Worm (Caenorhabditis elegans) whole organism, L4 larva: ENCODE results near the gene tyr-1.
A peak's percentile ranks its signal among the peaks of the same experiment; 100 is the strongest.

Experiments used
- F10B5.3 ChIP-seq: sonication (generic microtip); optimal IDR thresholded peaks from 2 replicates; lab custom pipeline; 2016; ENCODE audit warnings: mild to moderate bottlenecking, missing genetic modification characterization, missing compliant biosample characterization
- F26F4.8 ChIP-seq: fragments of 200-800 bp; sonication (Bioruptor generic); conservative IDR thresholded peaks from 2 replicates; pipeline ENCODE4 v1.3.6; 2022; ENCODE audit warnings: missing genetic modification characterization, missing compliant biosample characterization
- F49E8.2 ChIP-seq: sonication (generic microtip); optimal IDR thresholded peaks from 2 replicates; lab custom pipeline; 2016; ENCODE audit warnings: missing compliant biosample characterization, mild to moderate bottlenecking, missing genetic modification characterization, borderline replicate concordance
- ZK337.2 ChIP-seq: fragments of 200-800 bp; sonication (Bioruptor generic); IDR thresholded peaks from 2 replicates; pipeline ENCODE4 v1.3.6; 2022; ENCODE audit warnings: missing genetic modification reagents, missing genetic modification characterization, missing compliant biosample characterization
- ZK546.5 ChIP-seq, 2 experiments: sonication (generic microtip); optimal IDR thresholded peaks; 2 replicates each; lab custom pipeline; 2017; ENCODE audit warnings: missing biosample characterization in 2 of 2, missing genetic modification characterization in 2 of 2
- aha-1 ChIP-seq: fragments of 150-350 bp; peaks from one replicate; lab custom pipeline; 2014; ENCODE audit warnings: missing biosample characterization, missing genetic modification characterization
- ama-1 ChIP-seq: fragments of 150-350 bp; optimal IDR thresholded peaks from 2 replicates; lab custom pipeline; 2014; ENCODE audit warnings: inconsistent platforms, mixed read lengths
- ceh-28 ChIP-seq: fragments of 150-350 bp; optimal IDR thresholded peaks from 2 replicates; lab custom pipeline; 2014; ENCODE audit warnings: missing biosample characterization, missing genetic modification reagents, missing genetic modification characterization
- ceh-32 ChIP-seq: sonication (generic microtip); optimal IDR thresholded peaks from 2 replicates; lab custom pipeline; 2016; ENCODE audit warnings: mild to moderate bottlenecking, missing genetic modification characterization, missing compliant biosample characterization; ENCODE audit not compliant: poor library complexity
- ces-1 ChIP-seq: fragments of 150-350 bp; sonication (generic microtip); optimal IDR thresholded peaks from 4 replicates; lab custom pipeline; 2014; ENCODE audit warnings: missing biosample characterization, missing genetic modification reagents, missing genetic modification characterization
- cey-2 ChIP-seq: sonication (generic microtip); optimal IDR thresholded peaks from 3 replicates; lab custom pipeline; 2017; ENCODE audit warnings: missing genetic modification characterization, mild to moderate bottlenecking, missing compliant biosample characterization, antibody characterized with exemption, borderline replicate concordance; ENCODE audit not compliant: insufficient read depth
- ctbp-1 ChIP-seq: fragments of 200-800 bp; sonication (Bioruptor generic); IDR thresholded peaks from 2 replicates; pipeline ENCODE4 v1.3.6; 2022; ENCODE audit warnings: missing genetic modification reagents, missing genetic modification characterization, missing compliant biosample characterization
- dmd-8 ChIP-seq: fragments of 200-800 bp; sonication (Bioruptor generic); IDR thresholded peaks from 2 replicates; pipeline ENCODE4 v1.3.6; 2022; ENCODE audit warnings: missing genetic modification characterization, missing compliant biosample characterization
- duxl-1 ChIP-seq: sonication (generic microtip); optimal IDR thresholded peaks from 2 replicates; lab custom pipeline; 2016; ENCODE audit warnings: mild to moderate bottlenecking, missing genetic modification characterization, moderate library complexity, missing compliant biosample characterization; ENCODE audit not compliant: poor library complexity
- fkh-10 ChIP-seq: fragments of 150-350 bp; optimal IDR thresholded peaks from 2 replicates; lab custom pipeline; 2014; ENCODE audit warnings: missing biosample characterization, missing genetic modification reagents, missing genetic modification characterization
- gei-8 ChIP-seq: fragments of 200-800 bp; sonication (Bioruptor generic); optimal IDR thresholded peaks from 2 replicates; lab custom pipeline; 2018; ENCODE audit warnings: mild to moderate bottlenecking, missing genetic modification characterization, missing compliant biosample characterization
- hlh-30 ChIP-seq: sonication (generic microtip); optimal IDR thresholded peaks from 2 replicates; lab custom pipeline; 2017; ENCODE audit warnings: antibody characterized with exemption, mild to moderate bottlenecking, missing genetic modification characterization, missing compliant biosample characterization; ENCODE audit not compliant: insufficient read depth
- lin-1 ChIP-seq: fragments of 200-800 bp; sonication (Bioruptor generic); IDR thresholded peaks from 2 replicates; pipeline ENCODE4 v1.3.6; 2022; ENCODE audit warnings: missing genetic modification reagents, missing genetic modification characterization, missing compliant biosample characterization
- lin-38 ChIP-seq: fragments of 200-800 bp; sonication (Bioruptor generic); IDR thresholded peaks from 2 replicates; pipeline ENCODE4 v1.3.6; 2022; ENCODE audit warnings: missing genetic modification reagents, missing genetic modification characterization, missing compliant biosample characterization
- lin-39 ChIP-seq: fragments of 150-350 bp; optimal IDR thresholded peaks from 2 replicates; lab custom pipeline; 2014; ENCODE audit warnings: missing biosample characterization, missing genetic modification reagents, missing genetic modification characterization
- lsy-2 ChIP-seq, 2 experiments: fragments of 150-350 bp in 1 of 2; sonication (generic microtip) in 1 of 2; optimal IDR thresholded peaks; 2 replicates each; lab custom pipeline; 2014 to 2017; ENCODE audit warnings: missing biosample characterization in 2 of 2, missing genetic modification characterization in 2 of 2
- madf-9 ChIP-seq: fragments of 200-800 bp; sonication (Bioruptor generic); conservative IDR thresholded peaks from 2 replicates; pipeline ENCODE4 v1.3.6; 2022; ENCODE audit warnings: missing genetic modification reagents, missing genetic modification characterization, missing compliant biosample characterization
- mdt-29 ChIP-seq: fragments of 200-800 bp; sonication (Bioruptor generic); IDR thresholded peaks from 2 replicates; pipeline ENCODE4 v1.3.6; 2022; ENCODE audit warnings: missing genetic modification reagents, missing genetic modification characterization, missing compliant biosample characterization
- mes-2 ChIP-seq: sonication (generic microtip); optimal IDR thresholded peaks from 2 replicates; lab custom pipeline; 2016; ENCODE audit warnings: missing genotype, mild to moderate bottlenecking, missing genetic modification characterization, missing compliant biosample characterization; ENCODE audit not compliant: poor library complexity, severe bottlenecking
- mxl-3 ChIP-seq: fragments of 200-800 bp; sonication (Bioruptor generic); optimal IDR thresholded peaks from 2 replicates; lab custom pipeline; 2018; ENCODE audit warnings: mild to moderate bottlenecking, missing genetic modification characterization, missing compliant biosample characterization
- nhr-11 ChIP-seq: fragments of 150-350 bp; optimal IDR thresholded peaks from 2 replicates; lab custom pipeline; 2014; ENCODE audit warnings: missing biosample characterization, missing genetic modification characterization
- nhr-76 ChIP-seq: fragments of 150-350 bp; optimal IDR thresholded peaks from 2 replicates; lab custom pipeline; 2014; ENCODE audit warnings: missing biosample characterization, missing genetic modification characterization
- saeg-2 ChIP-seq: fragments of 200-800 bp; sonication (Bioruptor generic); IDR thresholded peaks from 2 replicates; pipeline ENCODE4 v1.3.6; 2022; ENCODE audit warnings: missing genetic modification reagents, missing genetic modification characterization, missing compliant biosample characterization
- sdz-12 ChIP-seq: fragments of 200-800 bp; sonication (Bioruptor generic); optimal IDR thresholded peaks from 2 replicates; lab custom pipeline; 2018; ENCODE audit warnings: mild to moderate bottlenecking, missing genetic modification characterization, missing compliant biosample characterization
- set-16 ChIP-seq: fragments of 200-800 bp; sonication (Bioruptor generic); IDR thresholded peaks from 2 replicates; pipeline ENCODE4 v1.3.6; 2022; ENCODE audit warnings: missing genetic modification reagents, missing genetic modification characterization, missing compliant biosample characterization
- snpc-4 ChIP-seq: fragments of 150-350 bp; optimal IDR thresholded peaks from 2 replicates; lab custom pipeline; 2014; ENCODE audit warnings: missing biosample characterization, missing genetic modification characterization
- unc-39 ChIP-seq: sonication (generic microtip); optimal IDR thresholded peaks from 2 replicates; lab custom pipeline; 2017; ENCODE audit warnings: missing biosample characterization, missing genetic modification characterization
- unc-62 ChIP-seq, 3 experiments: fragments of 150-350 bp in 1 of 3; sonication (generic microtip); optimal IDR thresholded peaks in 2 of 3; peaks in 1 of 3; 1 replicate in 1 of 3; 2 replicates in 2 of 3; lab custom pipeline; 2014 to 2017; ENCODE audit warnings: missing biosample characterization in 3 of 3, missing genetic modification characterization in 3 of 3, missing genetic modification reagents in 3 of 3, missing genotype in 1 of 3
- ztf-7 ChIP-seq: fragments of 150-350 bp; optimal IDR thresholded peaks from 2 replicates; lab custom pipeline; 2014; ENCODE audit warnings: missing biosample characterization, missing genetic modification characterization

The tyr-1 gene

DNA sequence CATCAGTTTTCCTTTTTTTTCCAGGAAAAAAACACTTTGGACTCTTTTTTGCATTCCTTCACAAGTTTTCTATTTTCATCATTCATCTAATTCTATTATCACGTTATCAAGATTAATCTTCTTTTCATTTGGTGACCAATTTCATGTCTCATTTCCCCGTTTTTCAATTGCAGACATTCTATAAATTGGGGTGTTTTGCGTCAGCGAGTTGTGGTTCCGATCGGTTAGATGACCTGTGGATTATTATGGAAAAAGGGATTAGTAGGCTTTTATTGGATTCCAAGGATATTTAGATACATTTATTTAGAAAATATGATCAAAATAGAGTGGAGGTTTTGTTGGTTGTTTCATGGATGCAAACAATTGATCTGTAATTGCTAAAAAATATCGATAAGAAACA, 38.7 kb upstream of the tyr-1 start:
- no peak for TF ChIP-seq lin-39 (tag; lab: Kevin White, UChicago)
- TF ChIP-seq hlh-30 (tag; lab: Kevin White, UChicago), result no peak
- TF ChIP-seq dmd-8 (GFP tag; lab: Robert Waterston, UW), result no peak
- TF ChIP-seq mes-2 (tag; lab: Kevin White, UChicago), result no peak
- TF ChIP-seq mxl-3 (GFP tag; lab: Kevin White, UChicago), result no peak
- no peak for TF ChIP-seq set-16 (GFP tag; lab: Robert Waterston, UW)
- no peak for TF ChIP-seq lsy-2 (tag; optimal IDR thresholded peaks at IDR 0.05; lab: Kevin White, UChicago)
- TF ChIP-seq F10B5.3 (tag; lab: Kevin White, UChicago), result no peak
- TF ChIP-seq F49E8.2 (tag; lab: Kevin White, UChicago), result no peak
- no peak for TF ChIP-seq duxl-1 (tag; lab: Kevin White, UChicago)
- TF ChIP-seq, all 104 proteins: peak for 0

DNA sequence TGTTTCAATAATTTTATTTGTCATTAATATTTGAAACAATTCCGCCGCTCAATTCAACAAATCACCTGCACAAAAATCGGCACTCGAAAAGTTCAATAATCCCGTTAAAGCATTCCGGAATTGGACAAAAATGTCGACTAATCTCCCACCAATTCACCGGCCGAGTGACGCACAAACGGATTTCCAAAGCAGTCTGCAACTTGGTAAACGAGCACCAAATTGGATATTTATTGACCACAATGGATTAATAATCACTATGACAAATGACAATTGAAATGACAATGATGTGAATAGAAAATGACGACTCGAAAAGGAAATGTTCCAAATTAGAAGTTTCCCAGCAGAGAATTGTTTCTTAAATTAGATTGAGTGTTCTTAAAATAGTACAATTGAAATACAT, 37.9 kb upstream of the tyr-1 start:
- no peak for TF ChIP-seq lsy-2 (tag; optimal IDR thresholded peaks at IDR 0.05; lab: Kevin White, UChicago)
- peak in 1 of 2 experiments; percentile 13 for TF ChIP-seq unc-62 (GFP tag; optimal IDR thresholded peaks at IDR 0.05 in 1 of 2; lab: Kevin White, UChicago)
- TF ChIP-seq unc-62 (tag; optimal IDR thresholded peaks at IDR 0.05; lab: Kevin White, UChicago), result no peak
- TF ChIP-seq, all 104 proteins: peak for 1

DNA sequence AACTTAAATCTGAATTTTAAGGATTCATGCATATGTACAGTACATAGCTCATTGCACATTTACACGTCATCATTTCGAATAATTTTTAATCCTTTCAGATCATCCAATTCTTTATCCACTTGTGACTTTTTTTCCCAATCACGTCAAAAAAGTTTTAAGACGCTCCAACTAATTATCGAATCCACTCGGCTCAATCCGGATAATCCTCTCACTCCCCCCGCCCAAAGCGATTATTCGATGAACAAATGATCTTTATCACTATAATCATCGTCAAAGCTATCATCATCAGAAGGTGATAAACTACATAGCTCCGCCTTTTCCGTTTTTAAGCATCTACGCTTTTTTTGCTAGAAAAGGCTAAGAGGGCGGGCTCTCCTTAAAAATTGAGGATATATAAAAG, 36.0 kb upstream of the tyr-1 start:
- no peak for TF ChIP-seq lin-1 (GFP tag; lab: Robert Waterston, UW)
- TF ChIP-seq, all 104 proteins: peak for 0

DNA sequence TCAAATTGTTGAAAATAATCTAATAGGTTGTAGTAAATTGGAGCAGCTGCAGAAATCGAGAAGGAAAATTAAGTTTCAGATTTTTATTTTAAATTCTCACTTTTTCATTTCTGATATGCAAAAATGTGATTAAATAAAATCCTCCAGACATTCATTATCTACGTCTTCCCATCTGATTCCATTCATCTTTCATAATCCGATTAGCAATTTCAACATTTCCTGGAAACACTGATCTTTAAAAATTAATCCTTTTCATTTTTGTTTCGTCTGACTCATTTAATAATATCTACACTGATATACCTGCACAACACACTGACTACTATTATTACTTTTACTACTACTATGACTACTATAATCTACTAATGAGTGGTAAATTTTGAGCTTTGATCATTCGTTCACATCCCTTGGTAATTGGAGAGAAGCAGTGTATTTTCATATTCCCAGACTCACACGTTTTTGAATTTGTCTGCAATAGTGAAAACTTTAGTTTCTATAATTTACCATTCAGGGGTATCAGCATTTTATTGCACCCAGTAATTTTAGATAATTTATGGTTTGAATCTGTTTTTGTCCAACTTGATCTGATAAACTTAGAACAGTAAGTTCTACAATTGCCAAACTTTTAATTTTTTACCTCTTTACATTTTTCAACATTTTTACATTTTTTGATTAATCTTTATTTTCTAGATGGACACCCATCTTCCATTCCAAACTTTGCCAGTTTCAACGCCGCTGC, 34.5 kb upstream of the tyr-1 start, which contains the start of gene ceh-23:
Gene ceh-23 (plus strand): TSS at position 686 of the 736 bp plus-strand sequence.
- TF ChIP-seq cey-2 (tag; lab: Kevin White, UChicago) (no peak), nhr-11 (tag; lab: Kevin White, UChicago) (no peak), saeg-2 (GFP tag; lab: Robert Waterston, UW) (no peak), ces-1 (GFP tag; lab: Kevin White, UChicago) (no peak), snpc-4 (tag; lab: Kevin White, UChicago) (no peak)
- TF ChIP-seq, all 104 proteins: peak for 0

DNA sequence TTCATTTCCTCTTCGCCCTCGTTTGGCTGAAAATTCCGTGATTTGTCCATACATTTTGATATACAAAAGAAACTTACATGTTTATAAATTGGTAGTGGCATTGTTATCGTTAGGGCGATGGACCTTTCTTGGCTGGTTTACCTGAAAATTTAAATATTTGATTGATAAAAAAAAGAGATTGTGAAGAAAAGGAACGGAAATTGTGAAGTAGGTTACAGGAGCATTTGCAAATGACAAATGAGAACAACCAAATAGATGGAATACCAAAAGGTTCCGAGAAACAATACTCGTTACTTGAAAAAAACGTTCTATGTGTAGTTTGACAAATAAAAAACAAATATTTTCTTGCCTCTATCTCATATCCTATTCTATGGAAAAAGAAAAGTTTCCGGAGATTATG, 30.0 kb upstream of the tyr-1 start, which contains the start of gene ZK652.8:
Gene ZK652.8 (minus strand): TSS at position 101 of the 400 bp plus-strand sequence.
- no peak for TF ChIP-seq ctbp-1
- peak; percentile 59 for TF ChIP-seq aha-1 (tag; lab: Kevin White, UChicago)

DNA sequence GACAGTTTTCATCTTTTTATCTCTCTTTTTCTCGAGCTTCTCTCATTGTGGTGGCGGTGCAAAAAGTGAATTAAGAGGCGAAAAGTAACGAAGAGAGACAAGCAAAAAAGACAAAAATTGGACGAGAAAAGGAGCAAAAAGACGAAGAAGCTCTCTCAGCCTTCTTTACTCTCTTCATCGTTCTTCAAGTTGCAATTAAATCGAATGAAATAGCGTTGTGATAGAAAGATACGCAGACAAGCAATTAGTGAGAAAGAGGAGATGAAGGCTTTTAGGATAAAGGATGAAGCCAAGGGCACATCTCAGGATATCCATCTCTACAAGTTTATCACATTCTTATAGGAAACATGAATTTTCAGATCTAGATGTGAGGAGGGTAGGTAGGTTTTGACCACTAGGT, 25.4 kb upstream of the tyr-1 start:
- peak in 1 of 2 experiments; percentile 22 for TF ChIP-seq lsy-2 (tag; optimal IDR thresholded peaks at IDR 0.05; lab: Kevin White, UChicago)
- peak; percentile 17 for TF ChIP-seq fkh-10 (GFP tag; lab: Kevin White, UChicago)
- no peak for TF ChIP-seq ZK337.2
- no peak for TF ChIP-seq nhr-11 (tag; lab: Kevin White, UChicago)
- peak; percentile 69 for TF ChIP-seq aha-1 (tag; lab: Kevin White, UChicago)
- no peak for TF ChIP-seq sdz-12 (GFP tag; lab: Kevin White, UChicago)

DNA sequence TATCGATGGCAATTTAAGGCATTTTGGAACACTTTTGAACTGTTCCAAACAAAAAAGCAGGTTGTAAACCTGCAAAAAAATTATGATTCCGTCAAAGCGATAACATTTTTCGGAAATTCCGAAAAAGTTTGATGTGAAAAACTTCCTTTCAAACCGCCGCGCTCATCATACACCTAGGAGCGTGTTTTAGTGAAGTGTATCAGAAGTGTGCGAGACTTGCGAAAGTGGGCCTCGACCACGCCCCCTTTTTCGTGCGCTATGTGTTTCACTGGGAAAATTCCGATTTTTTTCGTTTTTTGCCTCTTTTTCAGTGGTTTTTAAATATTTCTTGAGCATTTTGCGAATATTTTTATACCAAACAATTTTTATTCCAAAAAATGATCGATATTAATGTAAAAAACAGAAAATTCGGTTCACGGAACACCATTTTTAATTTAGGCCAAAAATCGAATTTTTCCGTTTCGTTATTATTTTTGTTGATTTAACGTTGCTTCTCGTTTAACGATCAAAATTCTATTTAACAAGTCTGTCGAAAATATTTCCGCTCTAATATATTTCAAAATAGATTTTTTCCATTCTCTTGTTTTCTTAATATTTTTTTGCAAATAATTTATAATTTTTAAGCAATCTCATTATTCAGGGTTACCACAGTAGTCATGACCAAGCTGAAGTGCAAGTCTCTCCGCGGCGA, 18.9 kb upstream of the tyr-1 start, which contains the start of gene rpl-35:
Gene rpl-35 (plus strand): TSS at position 641 of the 691 bp plus-strand sequence.
- TF ChIP-seq unc-39 (tag; lab: Kevin White, UChicago) (no peak), ama-1 (lab: Kevin White, UChicago) (peak; percentile 93), madf-9 (GFP tag; lab: Robert Waterston, UW) (peak; percentile 99), ZK546.5 (tag; optimal IDR thresholded peaks at IDR 0.05; lab: Kevin White, UChicago) (peak in 1 of 2 experiments; percentile 91), gei-8 (peak; percentile 90), ztf-7 (peak; percentile 93), nhr-76 (tag; lab: Kevin White, UChicago) (peak; percentile 86), F26F4.8 (GFP tag; lab: Robert Waterston, UW) (no peak), ceh-32 (peak; percentile 83), cey-2 (tag; lab: Kevin White, UChicago) (peak; percentile 88), lin-38 (GFP tag; lab: Robert Waterston, UW) (peak; percentile 98), ceh-28 (tag; lab: Kevin White, UChicago) (peak; percentile 74), ctbp-1 (peak; percentile 99), ces-1 (GFP tag; lab: Kevin White, UChicago) (peak; percentile 97), mdt-29 (GFP tag; lab: Robert Waterston, UW) (peak; percentile 98)
